Fruit fly (Drosophila melanogaster) Kc167 (cell line): ENCODE measurements around the gene CG32188.
"Not testable (repeated sequence)": the region's sequence is repeated elsewhere in the genome, so short reads cannot be mapped to it uniquely, and the experiment has no call there.

Experiments used
- Myc ChIP-seq: fragments of >200 bp; optimal IDR thresholded peaks from 2 replicates; lab custom pipeline; 2017; ENCODE audit warnings: missing external identifiers
- Sin3A ChIP-seq: fragments of >200 bp; optimal IDR thresholded peaks from 2 replicates; lab custom pipeline; 2018; ENCODE audit warnings: missing external identifiers
- h ChIP-seq: fragments of >200 bp; optimal IDR thresholded peaks from 3 replicates; lab custom pipeline; 2018; ENCODE audit warnings: missing external identifiers
- insv ChIP-seq: fragments of >200 bp; optimal IDR thresholded peaks from 3 replicates; lab custom pipeline; 2018; ENCODE audit warnings: missing external identifiers
- psq ChIP-seq: fragments of >200 bp; optimal IDR thresholded peaks from 2 replicates; lab custom pipeline; 2017; ENCODE audit warnings: missing external identifiers
- ttk ChIP-seq: sonication (Bioruptor generic); optimal IDR thresholded peaks from 2 replicates; lab custom pipeline; 2017; ENCODE audit warnings: missing external identifiers

The CG32188 gene

DNA sequence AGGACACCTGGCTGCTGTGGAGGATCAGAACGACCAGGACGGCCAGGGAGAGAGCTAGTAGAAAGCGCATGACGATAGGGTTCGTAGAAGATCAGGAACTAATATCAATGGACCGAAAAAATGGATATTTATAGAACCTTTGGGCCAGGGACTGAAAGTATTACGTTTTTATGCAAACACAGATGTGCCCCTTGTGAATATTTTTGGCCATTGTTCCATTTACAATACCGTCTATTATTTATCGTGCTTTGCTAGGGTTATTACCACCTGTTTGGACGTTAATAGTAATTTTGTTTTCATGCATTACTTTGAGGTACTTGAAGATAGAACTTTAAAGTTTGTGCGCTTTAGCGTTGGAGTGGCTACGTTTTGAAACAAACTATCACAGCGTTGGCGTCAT, at the start of gene CG32188:
Gene CG32188, minus strand, starts transcription at position 101 of the 400 bp plus-strand sequence.
- no peak for TF ChIP-seq h (lab: Kevin White, UChicago)

DNA sequence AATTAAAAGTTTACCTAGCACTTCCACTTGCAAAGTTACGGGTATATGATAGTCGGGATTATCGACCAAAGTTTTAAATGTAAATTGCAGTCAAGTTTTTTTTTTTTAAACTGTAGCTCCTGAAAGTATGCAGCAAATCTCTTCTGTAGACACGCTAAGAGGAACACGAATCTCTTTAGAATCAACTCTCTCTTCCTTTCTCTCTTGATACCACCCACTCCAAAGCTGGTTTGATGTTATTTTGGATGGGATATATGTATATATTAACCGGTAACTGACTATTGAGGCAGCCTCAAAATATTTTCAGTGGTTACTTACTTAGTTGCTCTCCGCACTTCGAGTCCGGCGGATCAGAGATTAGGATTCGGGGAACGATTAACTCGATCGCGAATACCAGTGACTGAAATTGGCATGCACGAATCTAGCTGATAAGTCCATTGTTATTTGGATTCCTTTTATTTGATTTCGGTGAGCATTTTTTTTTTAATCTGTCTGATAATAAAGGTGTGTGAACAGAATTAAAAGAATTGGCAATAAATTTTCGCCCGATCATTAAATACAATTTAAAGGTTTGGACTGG, 45.4 kb upstream of the CG32188 start, which contains the start of gene CG7408:
Gene CG7408, plus strand, starts transcription at position 316 of the 580 bp plus-strand sequence.
- TF ChIP-seq Sin3A (lab: Kevin White, UChicago) (no peak), insv (lab: Kevin White, UChicago) (no peak), Myc (lab: Kevin White, UChicago) (no peak), h (lab: Kevin White, UChicago) (no peak), ttk (lab: Kevin White, UChicago) (no peak), psq (lab: Kevin White, UChicago) (no peak)

DNA sequence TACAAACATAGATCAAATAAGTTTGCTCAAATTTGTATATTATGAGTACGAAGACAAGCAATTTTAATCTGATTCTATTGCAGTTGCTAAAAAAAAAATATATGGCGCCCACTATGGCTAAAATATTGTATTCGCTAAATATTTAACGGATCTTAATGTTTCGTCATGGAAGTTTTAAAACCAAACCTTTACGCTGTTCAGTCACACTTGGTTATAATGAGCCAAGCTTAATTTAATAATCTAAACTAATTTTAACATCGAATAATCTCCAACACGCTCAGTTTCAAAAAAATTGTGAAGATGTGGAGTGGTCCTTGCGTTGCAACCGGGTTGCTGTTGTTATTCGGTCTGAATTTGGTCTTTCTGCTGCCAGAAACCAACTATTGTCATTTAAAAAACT, 24.7 kb upstream of the CG32188 start, which contains the start of gene CG34002:
Gene CG34002, plus strand, starts transcription at position 301 of the 400 bp plus-strand sequence.
- not testable (repeated sequence) for TF ChIP-seq psq, h, Myc (lab: Kevin White, UChicago)

DNA sequence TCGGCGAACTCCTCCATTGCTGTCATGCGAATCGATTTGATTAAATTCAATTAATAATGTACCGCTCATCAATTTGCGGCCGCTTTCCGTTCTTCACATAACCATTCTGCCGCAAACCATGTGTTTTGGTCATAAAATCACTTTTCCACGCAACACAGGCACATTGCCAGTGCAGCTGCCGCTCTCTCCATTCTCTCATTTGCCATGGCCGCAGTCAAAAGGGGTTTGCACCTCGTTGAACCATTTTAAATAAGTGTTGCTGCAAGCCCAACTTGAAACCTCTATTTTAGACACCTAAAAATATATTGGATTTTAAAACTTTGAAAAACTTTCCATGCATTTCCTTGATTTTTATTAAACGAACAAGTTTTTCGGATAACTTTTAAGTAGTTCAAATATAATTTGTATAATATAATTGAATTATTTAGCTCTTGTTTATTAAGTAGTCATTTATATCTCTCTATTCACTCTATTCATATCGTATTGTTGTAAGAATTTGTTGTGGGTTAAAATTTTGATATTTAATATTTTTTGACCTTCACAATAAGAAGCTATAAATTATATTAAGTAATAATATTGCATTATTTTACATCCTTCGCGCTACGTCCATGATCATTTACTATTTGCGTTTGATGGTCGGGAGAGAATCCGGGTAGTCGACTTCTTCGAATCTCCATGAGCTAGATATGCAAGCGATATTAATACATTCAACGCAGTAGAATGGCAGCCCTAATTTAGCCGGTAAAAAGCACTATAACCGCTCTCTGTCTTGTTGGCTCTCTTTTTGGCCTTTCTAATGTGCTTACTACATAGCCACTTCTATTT, 23.4 kb upstream of the CG32188 start, which contains the start of gene CG5535:
Gene CG5535, minus strand, starts transcription at position 140 of the 825 bp plus-strand sequence.
- TF ChIP-seq psq (lab: Kevin White, UChicago) (no peak), insv (lab: Kevin White, UChicago) (no peak), h (lab: Kevin White, UChicago) (no peak), ttk (lab: Kevin White, UChicago) (no peak), Myc (lab: Kevin White, UChicago) (no peak), Sin3A (lab: Kevin White, UChicago) (no peak)

DNA sequence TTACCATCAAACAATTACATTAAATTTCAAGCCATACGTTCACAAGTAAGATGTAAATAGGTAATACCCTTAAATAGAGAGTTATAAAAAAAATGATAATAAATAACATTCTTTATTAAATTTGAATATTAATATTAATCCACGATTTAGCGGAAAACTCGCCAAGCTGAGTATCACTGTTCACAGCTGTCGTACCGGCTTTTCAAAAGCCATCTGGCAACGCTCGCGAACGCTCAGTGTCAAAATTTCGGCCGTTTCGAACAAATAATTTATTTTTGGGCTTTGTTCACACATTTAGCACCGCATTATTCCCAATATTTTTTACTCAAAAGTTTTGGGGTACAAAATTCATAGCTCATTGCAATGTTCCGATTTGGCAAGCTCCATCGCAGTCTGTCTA, 16.1 kb upstream of the CG32188 start, which contains the start of gene TrpRS-m:
Gene TrpRS-m, plus strand, starts transcription at position 211 of the 400 bp plus-strand sequence.
- no peak for TF ChIP-seq insv (lab: Kevin White, UChicago)
- TF ChIP-seq Myc (lab: Kevin White, UChicago) = no peak
- no peak for TF ChIP-seq psq (lab: Kevin White, UChicago)
- TF ChIP-seq ttk (lab: Kevin White, UChicago) = no peak
- TF ChIP-seq h (lab: Kevin White, UChicago) = no peak
- no peak for TF ChIP-seq Sin3A (lab: Kevin White, UChicago)

DNA sequence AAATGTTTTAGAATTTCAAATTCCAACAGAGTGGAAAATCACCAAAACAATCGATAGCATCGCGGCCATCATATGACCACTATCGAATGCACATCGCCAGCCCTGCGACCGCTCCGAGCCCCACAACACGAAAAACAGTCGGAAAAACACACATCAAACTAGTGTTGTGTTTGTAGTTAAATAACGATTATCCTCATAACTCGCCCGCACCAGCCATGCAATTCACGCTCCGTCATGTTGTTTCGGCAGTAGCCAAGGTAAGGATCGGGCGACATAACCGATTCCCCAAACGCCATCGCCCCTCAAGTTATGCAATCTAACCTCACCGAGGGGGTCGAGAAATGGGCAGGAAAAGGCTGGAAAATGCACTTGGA, 13.5 kb upstream of the CG32188 start:
- TF ChIP-seq insv (lab: Kevin White, UChicago) (no peak), Sin3A (lab: Kevin White, UChicago) (no peak), h (lab: Kevin White, UChicago) (no peak), psq (lab: Kevin White, UChicago) (no peak), ttk (lab: Kevin White, UChicago) (no peak), Myc (lab: Kevin White, UChicago) (no peak)

DNA sequence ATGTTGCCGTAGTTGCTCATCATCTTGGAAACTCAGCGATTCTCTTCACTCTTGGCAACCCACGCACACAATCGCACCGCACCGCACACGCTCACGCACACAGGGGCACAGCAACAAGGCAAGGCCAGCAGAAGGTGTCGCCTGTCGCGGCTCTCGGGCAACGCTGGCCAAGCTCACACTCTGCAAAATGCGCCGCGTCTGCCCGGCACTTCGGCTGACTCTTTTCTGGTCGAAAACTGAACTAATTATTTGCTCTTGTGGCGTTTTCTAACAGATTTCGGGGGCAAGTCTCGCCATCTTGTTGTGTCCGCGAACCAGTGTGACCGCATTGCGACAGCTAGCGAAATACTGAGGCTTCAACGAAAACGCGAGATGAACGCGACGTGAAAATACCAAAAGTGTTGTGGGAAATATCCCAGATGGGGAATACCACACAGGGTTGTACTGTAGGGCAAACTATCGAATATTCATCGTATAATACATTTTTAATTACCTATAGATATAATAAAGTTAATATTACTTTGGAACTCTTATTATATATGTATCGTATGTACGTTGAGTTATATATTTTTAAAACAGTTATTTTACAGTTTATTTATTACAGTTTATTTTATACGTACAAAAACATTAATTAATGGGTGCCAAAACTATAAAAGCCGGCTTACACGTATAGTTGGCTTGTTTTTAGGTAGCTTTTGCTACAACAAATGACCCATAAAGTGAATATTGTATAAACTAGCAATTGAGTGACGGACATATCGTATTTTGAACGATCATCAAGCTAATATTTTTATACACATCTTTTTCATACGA, 12.9 kb upstream of the CG32188 start, which contains the start of the genes MED19 and CG7430:
Gene MED19, minus strand, starts transcription at position 333 of the 813 bp plus-strand sequence.
Gene CG7430, plus strand, starts transcription at position 748 of the 813 bp plus-strand sequence.
- no peak for TF ChIP-seq ttk (lab: Kevin White, UChicago)
- no peak for TF ChIP-seq Sin3A (lab: Kevin White, UChicago)

DNA sequence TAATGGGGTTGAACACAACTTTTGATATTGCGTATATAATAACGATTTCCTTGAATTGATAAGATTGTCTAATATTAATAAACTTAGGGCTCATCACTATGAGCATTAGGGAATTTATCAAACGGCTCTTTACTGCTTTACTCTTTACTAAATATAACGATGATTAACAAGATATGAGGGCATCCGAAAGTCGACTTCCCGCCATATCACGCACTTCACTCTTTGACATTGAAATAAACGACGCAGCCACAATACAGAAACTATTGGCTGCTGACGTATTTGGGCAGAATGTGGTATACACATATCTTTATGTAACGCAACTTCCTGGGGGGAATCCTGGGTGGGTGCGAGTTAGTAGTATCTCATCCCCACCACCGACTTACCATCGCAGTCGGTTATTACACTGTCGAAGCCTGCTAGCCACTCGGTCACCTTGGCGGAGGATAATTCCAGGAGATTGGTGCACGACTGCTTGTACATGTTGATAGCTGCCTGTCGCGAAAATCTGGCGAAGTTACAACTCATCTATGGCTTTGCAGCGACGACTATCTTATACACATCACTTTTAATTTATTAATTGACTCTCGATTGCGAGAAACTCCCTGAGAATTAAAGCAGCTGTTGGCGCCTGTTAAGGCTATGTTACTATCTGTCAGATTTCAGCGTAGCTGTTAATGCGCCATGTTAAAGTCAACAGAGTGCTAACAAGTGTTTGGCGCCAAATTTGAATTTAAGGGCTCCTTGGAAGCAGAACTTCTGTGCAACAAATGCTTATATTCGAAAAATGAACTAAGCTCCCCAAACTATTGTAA, 9.7 kb upstream of the CG32188 start, which contains the start of gene CG5567:
Gene CG5567, minus strand, starts transcription at position 653 of the 812 bp plus-strand sequence.
- no peak for TF ChIP-seq psq (lab: Kevin White, UChicago)
- no peak for TF ChIP-seq Sin3A (lab: Kevin White, UChicago)
- no peak for TF ChIP-seq Myc (lab: Kevin White, UChicago)
- no peak for TF ChIP-seq h (lab: Kevin White, UChicago)
- no peak for TF ChIP-seq insv (lab: Kevin White, UChicago)
- no peak for TF ChIP-seq ttk (lab: Kevin White, UChicago)

DNA sequence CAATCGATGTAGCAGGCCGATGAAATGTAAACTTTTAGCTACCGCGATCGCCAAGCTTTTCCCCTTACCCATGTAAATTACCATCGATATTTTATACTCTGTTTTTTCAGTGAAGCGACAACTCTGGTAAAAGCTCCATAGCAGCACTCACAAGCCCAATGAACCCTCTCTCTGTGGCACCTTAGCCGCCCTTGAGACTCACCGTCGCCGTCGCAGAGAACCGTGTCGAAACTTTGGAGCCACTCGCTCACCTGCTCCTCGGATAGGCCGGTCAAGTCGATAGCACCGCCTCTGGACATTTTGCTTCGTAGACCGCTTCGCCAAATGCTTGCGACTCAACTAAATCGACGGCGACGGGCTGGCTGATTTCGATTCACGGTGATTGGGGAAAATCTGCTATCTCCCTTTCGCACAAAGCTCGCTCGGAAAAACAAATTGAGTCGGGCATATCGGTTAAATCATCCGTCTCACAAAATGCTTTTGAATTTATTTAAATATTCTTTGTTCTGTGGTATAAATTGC, 7.7 kb upstream of the CG32188 start, which contains the start of gene CG5577:
Gene CG5577, minus strand, starts transcription at position 343 of the 522 bp plus-strand sequence.
- TF ChIP-seq insv (lab: Kevin White, UChicago) (no peak), h (lab: Kevin White, UChicago) (no peak), psq (lab: Kevin White, UChicago) (no peak), ttk (lab: Kevin White, UChicago) (no peak), Sin3A (lab: Kevin White, UChicago) (no peak), Myc (lab: Kevin White, UChicago) (no peak)

DNA sequence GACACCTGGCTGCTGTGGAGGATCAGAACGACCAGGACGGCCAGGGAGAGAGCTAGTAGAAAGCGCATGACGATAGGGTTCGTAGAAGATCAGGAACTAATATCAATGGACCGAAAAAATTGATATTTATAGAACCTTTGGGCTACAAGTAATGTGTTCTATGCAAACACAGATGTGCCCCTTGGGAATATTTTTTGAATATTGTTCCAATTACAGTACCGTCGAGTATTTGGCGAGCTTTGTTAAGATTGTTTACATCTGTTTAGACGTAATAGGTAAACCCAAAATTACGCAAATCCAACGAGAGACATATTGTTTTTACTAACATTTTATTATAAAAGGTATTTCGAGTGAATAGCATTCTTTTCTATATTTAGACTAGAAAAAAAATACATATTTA, 1.6 kb upstream of the CG32188 start, which contains the start of gene CG32189:
Gene CG32189, minus strand, starts transcription at position 101 of the 400 bp plus-strand sequence.
- TF ChIP-seq h (lab: Kevin White, UChicago) (no peak), insv (lab: Kevin White, UChicago) (no peak), Myc (lab: Kevin White, UChicago) (no peak), psq (lab: Kevin White, UChicago) (no peak)
